Worm (Caenorhabditis elegans): ENCODE measurements around the gene F18E3.11.

Gene F18E3.11

DNA sequence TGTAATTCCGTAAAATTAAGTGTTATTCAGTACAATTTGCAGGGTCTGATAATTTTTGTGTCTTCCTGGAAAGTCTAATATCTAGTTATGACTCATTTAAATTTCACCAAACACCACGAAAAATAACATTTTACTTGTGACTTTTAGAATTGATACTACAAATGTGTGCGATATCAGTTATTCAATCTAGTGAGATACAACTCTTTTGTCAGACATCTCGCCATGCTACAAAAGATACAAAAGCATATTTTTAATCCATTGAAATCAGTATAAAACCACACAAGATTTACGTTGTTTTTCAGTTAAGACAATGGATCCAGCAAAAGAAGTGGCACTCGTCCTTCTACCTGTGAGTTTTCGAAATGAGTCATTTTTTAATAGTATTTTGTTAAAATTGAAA lies 39.2 kb upstream of the F18E3.11 start, which contains the start of gene srx-56:
Gene srx-56 (plus strand): TSS at position 301 of the 400 bp plus-strand sequence.
- no peak for TF ChIP-seq C34F6.9 (tag; optimal IDR thresholded peaks at IDR 0.05)
- no peak for TF ChIP-seq Y55F3AM.14 (GFP tag; optimal IDR thresholded peaks at IDR 0.05)

DNA sequence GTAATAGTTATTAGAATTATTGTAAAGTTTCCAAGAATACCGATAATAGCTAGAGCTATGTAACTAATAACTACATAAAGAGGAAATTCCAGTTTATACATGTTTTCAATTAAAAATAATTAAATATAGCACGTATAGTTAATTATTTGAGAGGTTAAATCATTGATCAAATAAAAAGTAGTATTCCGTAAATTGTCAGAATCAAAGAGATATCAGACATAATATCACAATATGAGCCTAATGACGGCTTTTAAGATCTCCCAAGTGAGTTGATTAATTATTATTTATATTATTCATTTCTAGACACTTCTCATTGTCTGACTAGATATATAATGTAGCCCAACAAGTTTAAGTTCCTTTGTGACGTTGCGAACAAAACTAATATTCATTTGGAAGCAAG lies 33.9 kb upstream of the F18E3.11 start, which contains the start of gene srsx-24:
Gene srsx-24 (minus strand): TSS at position 101 of the 400 bp plus-strand sequence.
- TF ChIP-seq nhr-11 (tag; optimal IDR thresholded peaks at IDR 0.05) (no peak), aly-2 (tag; optimal IDR thresholded peaks at IDR 0.05) (no peak), ceh-82 (tag; optimal IDR thresholded peaks at IDR 0.05) (no peak), R02D3.7 (tag; optimal IDR thresholded peaks at IDR 0.05) (no peak), skn-1 (tag; optimal IDR thresholded peaks at IDR 0.05) (no peak), Y55F3AM.14 (GFP tag; optimal IDR thresholded peaks at IDR 0.05) (no peak), lin-11 (tag; optimal IDR thresholded peaks at IDR 0.05) (no peak), ztf-1 (GFP tag; conservative IDR thresholded peaks at IDR 0.05) (no peak), elt-1 (tag; optimal IDR thresholded peaks at IDR 0.05) (no peak), mab-5 (tag; optimal IDR thresholded peaks at IDR 0.05) (no peak), F13H6.1 (tag; optimal IDR thresholded peaks at IDR 0.05) (no peak), nhr-23 (tag; optimal IDR thresholded peaks at IDR 0.05) (no peak), gmeb-1 (tag; optimal IDR thresholded peaks at IDR 0.05) (no peak), nhr-12 (tag; optimal IDR thresholded peaks at IDR 0.05) (no peak), mdl-1 (tag; optimal IDR thresholded peaks at IDR 0.05) (no peak), nhr-6 (tag; optimal IDR thresholded peaks at IDR 0.05) (no peak), unc-62 (GFP tag; optimal IDR thresholded peaks at IDR 0.05) (no peak)

DNA sequence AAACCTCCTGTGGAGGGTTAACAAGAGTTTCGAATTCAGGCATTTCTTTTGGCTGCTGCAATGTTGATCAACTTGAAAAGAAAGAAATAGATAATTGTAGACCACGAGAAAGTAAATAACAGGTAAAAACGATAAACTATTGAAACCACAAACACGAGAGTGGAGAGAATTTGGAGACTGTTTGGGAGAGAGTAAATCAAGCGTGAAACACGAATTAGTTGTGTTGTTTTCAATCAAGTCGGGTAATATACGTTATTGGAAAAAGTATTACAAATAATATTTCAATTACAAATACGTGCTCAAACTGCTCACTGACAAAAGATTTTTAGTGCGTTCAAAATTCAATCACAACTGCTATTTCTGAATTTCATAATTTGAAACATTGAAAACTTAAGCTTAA lies 32.3 kb upstream of the F18E3.11 start, which contains the start of gene C03G6.17:
Gene C03G6.17 (minus strand): TSS at position 101 of the 400 bp plus-strand sequence.
- no peak for TF ChIP-seq nhr-237 (tag; optimal IDR thresholded peaks at IDR 0.05)

DNA sequence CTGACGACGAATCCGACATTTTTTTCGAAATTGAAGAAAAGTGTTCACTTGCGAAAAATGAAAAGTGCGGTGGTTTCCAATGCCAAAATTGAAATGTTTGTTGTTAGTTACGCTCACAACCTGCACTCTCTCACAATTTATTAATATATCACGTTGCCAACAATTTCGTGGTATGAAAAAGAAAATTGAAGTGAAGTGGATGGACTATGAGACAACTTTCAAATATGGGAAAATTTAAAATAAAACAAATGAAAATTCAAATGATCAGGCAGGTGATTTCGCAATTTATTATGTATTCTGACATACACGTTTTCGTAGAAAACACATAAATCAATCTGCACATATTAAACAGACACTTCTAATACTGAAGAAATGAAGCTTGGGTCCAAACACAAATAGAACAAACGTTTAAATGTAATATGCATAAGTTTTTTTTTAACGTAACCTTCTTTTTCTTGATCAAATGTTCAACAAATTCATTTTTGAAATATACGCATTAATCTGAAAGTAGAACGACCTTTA lies 27.2 kb upstream of the F18E3.11 start, which contains the start of gene srp-6:
Gene srp-6 (minus strand): TSS at position 51 of the 522 bp plus-strand sequence.
- no peak for TF ChIP-seq sem-4 (tag; optimal IDR thresholded peaks at IDR 0.05)
- no peak for TF ChIP-seq crh-2 (tag; optimal IDR thresholded peaks at IDR 0.05)
- TF ChIP-seq nhr-129 (tag; optimal IDR thresholded peaks at IDR 0.05) = no peak
- TF ChIP-seq nhr-12 (tag; optimal IDR thresholded peaks at IDR 0.05) = no peak
- no peak for TF ChIP-seq snpc-4 (tag; optimal IDR thresholded peaks at IDR 0.05)
- TF ChIP-seq egl-27 (tag; optimal IDR thresholded peaks at IDR 0.05) = no peak
- TF ChIP-seq fos-1 (tag; optimal IDR thresholded peaks at IDR 0.05) = peak; percentile 2
- peak; percentile 6 for TF ChIP-seq unc-55 (GFP tag; optimal IDR thresholded peaks at IDR 0.05)
- TF ChIP-seq mab-5 (tag; optimal IDR thresholded peaks at IDR 0.05) = no peak
- TF ChIP-seq nhr-77 (tag; optimal IDR thresholded peaks at IDR 0.05) = no peak
- no peak for TF ChIP-seq R02D3.7 (tag; optimal IDR thresholded peaks at IDR 0.05)

DNA sequence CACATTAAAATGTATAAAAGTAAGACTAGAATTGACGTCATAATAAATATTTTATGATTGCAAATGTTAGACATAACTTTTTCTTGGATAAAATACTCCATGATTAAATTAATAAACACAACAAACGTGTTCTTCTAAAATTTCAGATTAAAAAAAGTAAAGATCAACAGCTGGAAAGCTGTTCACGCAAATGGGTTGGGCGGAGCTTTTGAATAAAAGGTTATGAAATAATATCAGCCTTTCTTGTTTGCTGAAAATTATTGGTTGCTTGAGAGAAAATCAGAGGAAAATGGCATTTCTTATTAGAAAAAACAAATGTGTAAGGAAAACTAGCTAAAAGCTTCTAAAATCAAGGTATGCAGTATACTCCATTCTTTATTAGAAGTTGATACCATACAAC lies 25.5 kb upstream of the F18E3.11 start, which contains the start of gene C02H6.3:
Gene C02H6.3 (minus strand): TSS at position 101 of the 400 bp plus-strand sequence.
- TF ChIP-seq peb-1 (tag; optimal IDR thresholded peaks at IDR 0.05) = no peak
- no peak for TF ChIP-seq elt-1 (tag; optimal IDR thresholded peaks at IDR 0.05)
- no peak for TF ChIP-seq blmp-1 (tag; optimal IDR thresholded peaks at IDR 0.05; ENCODE audit: insufficient read depth)
- no peak for TF ChIP-seq nhr-10 (tag; optimal IDR thresholded peaks at IDR 0.05)
- TF ChIP-seq mdl-1 (tag; optimal IDR thresholded peaks at IDR 0.05) = no peak
- no peak for TF ChIP-seq lsy-2 (tag; optimal IDR thresholded peaks at IDR 0.05)
- TF ChIP-seq nhr-129 (tag; optimal IDR thresholded peaks at IDR 0.05) = no peak
- no peak for TF ChIP-seq ceh-82 (tag; optimal IDR thresholded peaks at IDR 0.05)
- no peak for TF ChIP-seq crh-2 (tag; optimal IDR thresholded peaks at IDR 0.05)
- TF ChIP-seq alr-1 (tag; optimal IDR thresholded peaks at IDR 0.05) = no peak
- TF ChIP-seq ztf-1 (GFP tag; conservative IDR thresholded peaks at IDR 0.05) = no peak

DNA sequence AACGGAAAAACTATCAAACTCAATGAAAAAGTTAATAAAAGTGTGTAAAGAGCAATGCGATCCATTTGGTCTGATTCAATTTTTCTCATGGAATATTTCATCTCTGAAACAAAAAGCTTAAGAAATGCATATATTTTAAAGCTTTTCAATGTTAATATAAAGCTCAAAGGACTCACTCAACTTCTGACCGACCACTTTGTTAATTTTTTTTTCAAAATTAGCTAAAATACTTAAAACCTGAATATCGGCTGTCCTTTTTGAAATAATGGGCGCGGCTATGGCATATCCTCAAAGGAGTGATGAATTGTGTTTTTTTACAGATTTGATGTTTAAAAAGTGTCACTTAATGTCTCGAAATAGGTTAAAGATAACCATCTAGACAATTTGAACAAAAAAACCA lies 23.5 kb upstream of the F18E3.11 start, which contains the start of gene C02H6.1:
Gene C02H6.1 (minus strand): TSS at position 101 of the 400 bp plus-strand sequence.
- TF ChIP-seq peb-1 (tag; optimal IDR thresholded peaks at IDR 0.05) (no peak), nhr-77 (tag; optimal IDR thresholded peaks at IDR 0.05) (no peak), fos-1 (tag; optimal IDR thresholded peaks at IDR 0.05) (no peak), aly-2 (tag; optimal IDR thresholded peaks at IDR 0.05) (no peak), sem-4 (tag; optimal IDR thresholded peaks at IDR 0.05) (no peak), nhr-25 (tag; optimal IDR thresholded peaks at IDR 0.05) (no peak), ztf-4 (tag; optimal IDR thresholded peaks at IDR 0.05) (no peak), sma-3 (GFP tag; optimal IDR thresholded peaks at IDR 0.05) (no peak), skn-1 (tag; optimal IDR thresholded peaks at IDR 0.05) (no peak)

Measured in whole organism, L2 larva.